Fruit fly (Drosophila melanogaster) whole organism, embryonic: ENCODE results near the gene CG17612.

Experiments
- Asciz ChIP-seq: fragments of 200-800 bp; sonication (Bioruptor generic); optimal IDR thresholded peaks from 2 replicates; lab custom pipeline; 2017; ENCODE audit warnings: missing biosample characterization, mild to moderate bottlenecking, missing genetic modification characterization, missing genetic modification reagents
- Awh ChIP-seq: fragments of 200-800 bp; sonication (Bioruptor generic); IDR thresholded peaks from 2 replicates; pipeline ENCODE4, ENCODE4 v1.3.6; 2022; ENCODE audit warnings: missing biosample characterization, missing genetic modification characterization
- BtbVII ChIP-seq: fragments of 200-800 bp; sonication (Bioruptor generic); optimal IDR thresholded peaks from 3 replicates; lab custom pipeline; 2017; ENCODE audit warnings: missing biosample characterization, mild to moderate bottlenecking, missing genetic modification characterization
- CG1024 ChIP-seq: fragments of 200-800 bp; sonication (Bioruptor generic); IDR thresholded peaks from 2 replicates; pipeline ENCODE4 v1.3.6; 2022; ENCODE audit warnings: missing biosample characterization, missing genetic modification characterization
- CG12104 ChIP-seq: fragments of 200-800 bp; sonication (Bioruptor generic); optimal IDR thresholded peaks from 3 replicates; lab custom pipeline; 2016; ENCODE audit warnings: missing biosample characterization, missing genetic modification characterization
- CG13287 ChIP-seq: fragments of 200-800 bp; sonication (Bioruptor generic); IDR thresholded peaks from 2 replicates; pipeline ENCODE4 v1.3.6; 2022; ENCODE audit warnings: missing biosample characterization, missing genetic modification characterization; ENCODE audit not compliant: partially characterized antibody
- CG15696 ChIP-seq: fragments of 200-800 bp; sonication (Bioruptor generic); optimal IDR thresholded peaks from 2 replicates; lab custom pipeline; 2019; ENCODE audit warnings: missing biosample characterization, mild to moderate bottlenecking, missing genetic modification characterization, moderate library complexity
- CG17186 ChIP-seq: fragments of 200-800 bp; sonication (Bioruptor generic); optimal IDR thresholded peaks from 3 replicates; lab custom pipeline; 2017; ENCODE audit warnings: missing biosample characterization, missing genetic modification reagents, missing genetic modification characterization
- CG18011 ChIP-seq: fragments of 200-800 bp; sonication (Bioruptor generic); optimal IDR thresholded peaks from 2 replicates; lab custom pipeline; 2017; ENCODE audit warnings: missing biosample characterization, missing genetic modification characterization, mild to moderate bottlenecking, moderate library complexity, missing genotype
- CG2889 ChIP-seq: fragments of 200-800 bp; sonication (Bioruptor generic); IDR thresholded peaks from 3 replicates; pipeline ENCODE4 v1.3.6; 2022; ENCODE audit warnings: missing biosample characterization, missing genetic modification characterization
- CG42726 ChIP-seq: fragments of 200-800 bp; sonication (Bioruptor generic); IDR thresholded peaks from 2 replicates; pipeline ENCODE4 v1.3.6; 2022; ENCODE audit warnings: missing biosample characterization, missing genetic modification characterization; ENCODE audit not compliant: partially characterized antibody
- CG4328 ChIP-seq: fragments of 200-800 bp; sonication (Bioruptor generic); optimal IDR thresholded peaks from 3 replicates; lab custom pipeline; 2017; ENCODE audit warnings: missing biosample characterization, missing genetic modification reagents, missing genetic modification characterization
- CG6689 ChIP-seq: fragments of 200-800 bp; sonication (Bioruptor generic); IDR thresholded peaks from 2 replicates; pipeline ENCODE4 v1.3.6; 2022; ENCODE audit warnings: missing biosample characterization, missing genetic modification characterization
- CG7745 ChIP-seq: fragments of 200-800 bp; sonication (Bioruptor generic); optimal IDR thresholded peaks from 2 replicates; lab custom pipeline; 2018; ENCODE audit warnings: missing biosample characterization, mild to moderate bottlenecking, missing genetic modification characterization, moderate library complexity
- CG9727 ChIP-seq: fragments of 200-800 bp; sonication (Bioruptor generic); optimal IDR thresholded peaks from 3 replicates; lab custom pipeline; 2017; ENCODE audit warnings: missing biosample characterization, mild to moderate bottlenecking, missing genetic modification characterization
- Dfd ChIP-seq, 2 experiments: fragments of >200 bp; optimal IDR thresholded peaks; 2 replicates each; lab custom pipeline; 2017; ENCODE audit warnings: missing biosample characterization in 2 of 2, missing genetic modification characterization in 2 of 2
- Dp ChIP-seq: fragments of 200-800 bp; sonication (Bioruptor generic); optimal IDR thresholded peaks from 2 replicates; lab custom pipeline; 2018; ENCODE audit warnings: missing biosample characterization, mild to moderate bottlenecking, missing genetic modification characterization, moderate library complexity
- H2.0 ChIP-seq: fragments of 200-800 bp; sonication (Bioruptor generic); IDR thresholded peaks from 2 replicates; pipeline ENCODE4 v1.3.6; 2022; ENCODE audit warnings: missing biosample characterization, missing genetic modification characterization
- HLHmδ ChIP-seq: fragments of 200-800 bp; sonication (Bioruptor generic); optimal IDR thresholded peaks from 2 replicates; lab custom pipeline; 2018; ENCODE audit warnings: missing biosample characterization, mild to moderate bottlenecking, missing genetic modification characterization, moderate library complexity
- Hr51 ChIP-seq, 2 experiments: fragments of 200-800 bp; sonication (Bioruptor generic); optimal IDR thresholded peaks; 2 replicates in 1 of 2; 3 replicates in 1 of 2; lab custom pipeline; 2016 to 2018; ENCODE audit warnings: missing biosample characterization in 2 of 2, missing genetic modification characterization in 2 of 2, mild to moderate bottlenecking in 1 of 2, moderate library complexity in 1 of 2
- MESR4 ChIP-seq: fragments of 200-800 bp; sonication (Bioruptor generic); optimal IDR thresholded peaks from 2 replicates; lab custom pipeline; 2018; ENCODE audit warnings: missing biosample characterization, mild to moderate bottlenecking, missing genetic modification characterization, moderate library complexity
- Mes4 ChIP-seq: fragments of 200-800 bp; sonication (Bioruptor generic); optimal IDR thresholded peaks from 2 replicates; lab custom pipeline; 2016; ENCODE audit warnings: missing biosample characterization, missing genetic modification characterization
- NC2α ChIP-seq: fragments of 200-800 bp; sonication (Bioruptor generic); optimal IDR thresholded peaks from 2 replicates; lab custom pipeline; 2016; ENCODE audit warnings: missing biosample characterization, missing genetic modification characterization
- NC2β ChIP-seq: fragments of 200-800 bp; sonication (Bioruptor generic); optimal IDR thresholded peaks from 2 replicates; lab custom pipeline; 2016; ENCODE audit warnings: missing biosample characterization, missing genetic modification characterization
- NK7.1 ChIP-seq: fragments of 200-800 bp; sonication (Bioruptor generic); optimal IDR thresholded peaks from 3 replicates; lab custom pipeline; 2016; ENCODE audit warnings: missing biosample characterization, missing genetic modification characterization
- Neu2 ChIP-seq: fragments of 200-800 bp; sonication (Bioruptor generic); optimal IDR thresholded peaks from 3 replicates; lab custom pipeline; 2016; ENCODE audit warnings: missing biosample characterization, missing genetic modification characterization, borderline replicate concordance
- Nf-YB ChIP-seq: fragments of 200-800 bp; sonication (Bioruptor generic); optimal IDR thresholded peaks from 3 replicates; lab custom pipeline; 2019; ENCODE audit warnings: missing biosample characterization, mild to moderate bottlenecking, missing genetic modification characterization, moderate library complexity
- Rx ChIP-seq: fragments of 200-800 bp; sonication (Bioruptor generic); IDR thresholded peaks from 2 replicates; pipeline ENCODE4 v1.3.6; 2022; ENCODE audit warnings: missing biosample characterization, missing genetic modification characterization
- Taf1 ChIP-seq: fragments of 200-800 bp; sonication (Bioruptor generic); IDR thresholded peaks from 2 replicates; pipeline ENCODE4 v1.3.6; 2022; ENCODE audit warnings: missing biosample characterization, missing genetic modification characterization
- amos ChIP-seq: fragments of 200-800 bp; sonication (Bioruptor generic); IDR thresholded peaks from 2 replicates; pipeline ENCODE4 v1.3.6; 2022; ENCODE audit warnings: missing biosample characterization, missing genetic modification characterization; ENCODE audit not compliant: partially characterized antibody
- ase ChIP-seq: fragments of 200-800 bp; sonication (Bioruptor generic); IDR thresholded peaks from 3 replicates; pipeline ENCODE4 v1.3.6; 2022; ENCODE audit warnings: missing biosample characterization, missing genetic modification characterization
- ato ChIP-seq: fragments of 200-800 bp; sonication (Bioruptor generic); IDR thresholded peaks from 2 replicates; pipeline ENCODE4 v1.3.6; 2022; ENCODE audit warnings: missing biosample characterization, missing genetic modification characterization; ENCODE audit not compliant: partially characterized antibody
- bsh ChIP-seq, 2 experiments: fragments of 200-800 bp; sonication (Bioruptor generic); optimal IDR thresholded peaks; 2 replicates each; lab custom pipeline; 2017 to 2018; ENCODE audit warnings: mild to moderate bottlenecking in 2 of 2, missing biosample characterization in 2 of 2, missing genetic modification characterization in 2 of 2, moderate library complexity in 1 of 2
- chn ChIP-seq: fragments of 200-800 bp; sonication (Bioruptor generic); optimal IDR thresholded peaks from 2 replicates; lab custom pipeline; 2016; ENCODE audit warnings: missing biosample characterization, missing genetic modification characterization
- dpn ChIP-seq, 2 experiments: fragments of 200-800 bp; sonication (Bioruptor generic); optimal IDR thresholded peaks; 3 replicates each; lab custom pipeline; 2016; ENCODE audit warnings: missing biosample characterization in 2 of 2, missing genetic modification characterization in 2 of 2
- dysf ChIP-seq: fragments of 200-800 bp; sonication (Bioruptor generic); IDR thresholded peaks from 3 replicates; pipeline ENCODE4 v1.3.6; 2022; ENCODE audit warnings: missing biosample characterization, missing genetic modification characterization
- fd102C ChIP-seq: fragments of 200-800 bp; sonication (Bioruptor generic); optimal IDR thresholded peaks from 2 replicates; lab custom pipeline; 2018; ENCODE audit warnings: missing biosample characterization, mild to moderate bottlenecking, missing genetic modification characterization, moderate library complexity
- gem ChIP-seq: fragments of 200-800 bp; sonication (Bioruptor generic); optimal IDR thresholded peaks from 2 replicates; lab custom pipeline; 2019; ENCODE audit warnings: missing biosample characterization, mild to moderate bottlenecking, missing genetic modification characterization, moderate library complexity
- hbn ChIP-seq: fragments of 200-800 bp; sonication (Bioruptor generic); IDR thresholded peaks from 2 replicates; pipeline ENCODE4 v1.3.6; 2022; ENCODE audit warnings: missing biosample characterization, missing genetic modification characterization; ENCODE audit not compliant: partially characterized antibody
- inv ChIP-seq: fragments of 200-800 bp; sonication (Bioruptor generic); IDR thresholded peaks from 2 replicates; pipeline ENCODE4 v1.3.6; 2022; ENCODE audit warnings: missing biosample characterization, missing genetic modification characterization; ENCODE audit not compliant: partially characterized antibody
- nau ChIP-seq: fragments of 200-800 bp; sonication (Bioruptor generic); optimal IDR thresholded peaks from 3 replicates; lab custom pipeline; 2017; ENCODE audit warnings: missing biosample characterization, mild to moderate bottlenecking, missing genetic modification characterization, missing genetic modification reagents
- pb ChIP-seq: fragments of 200-800 bp; sonication (Bioruptor generic); optimal IDR thresholded peaks from 3 replicates; lab custom pipeline; 2016; ENCODE audit warnings: missing biosample characterization, missing genetic modification characterization
- pzg ChIP-seq: fragments of 200-800 bp; sonication (Bioruptor generic); optimal IDR thresholded peaks from 3 replicates; lab custom pipeline; 2018; ENCODE audit warnings: missing biosample characterization, mild to moderate bottlenecking, missing genetic modification characterization, moderate library complexity
- seq ChIP-seq: fragments of 200-800 bp; sonication (Bioruptor generic); IDR thresholded peaks from 2 replicates; pipeline ENCODE4 v1.3.6; 2022; ENCODE audit warnings: missing biosample characterization, missing genetic modification characterization
- sqz ChIP-seq: fragments of 200-800 bp; sonication (Bioruptor generic); optimal IDR thresholded peaks from 3 replicates; lab custom pipeline; 2018; ENCODE audit warnings: missing biosample characterization, mild to moderate bottlenecking, missing genetic modification characterization
- tll ChIP-seq, 2 experiments: fragments of 200-800 bp in 1 of 2; fragments of >200 bp in 1 of 2; sonication (Bioruptor generic) in 1 of 2; optimal IDR thresholded peaks; 2 replicates each; lab custom pipeline; 2017 to 2019; ENCODE audit warnings: missing biosample characterization in 2 of 2, missing genetic modification characterization in 2 of 2, mild to moderate bottlenecking in 1 of 2, moderate library complexity in 1 of 2
- usp ChIP-seq: fragments of >200 bp; optimal IDR thresholded peaks from 2 replicates; lab custom pipeline; 2017; ENCODE audit warnings: missing biosample characterization, missing genetic modification characterization
- zen ChIP-seq: fragments of 200-800 bp; sonication (Bioruptor generic); optimal IDR thresholded peaks from 3 replicates; lab custom pipeline; 2018; ENCODE audit warnings: missing biosample characterization, mild to moderate bottlenecking, missing genetic modification characterization, moderate library complexity

The CG17612 gene

dm6 chr2L:4350683-4351324 lies 31.7 kb downstream of the CG17612 start (continued):
- TF ChIP-seq amos (GFP tag; lab: Robert Waterston, UW) (no peak), CG9727 (GFP tag; lab: Kevin White, UChicago) (peak; percentile 95), ato (no peak), Hr51 (GFP tag; optimal IDR thresholded peaks at IDR 0.05; lab: Kevin White, UChicago) (peak in 1 of 2 experiments; percentile 61), CG18011 (GFP tag; lab: Kevin White, UChicago) (no peak), pb (GFP tag; lab: Kevin White, UChicago) (no peak), H2.0 (no peak), CG6689 (GFP tag; lab: Robert Waterston, UW) (peak; percentile 83), NC2α (GFP tag; lab: Kevin White, UChicago) (peak; percentile 44), Taf1 (no peak), nau (GFP tag; lab: Kevin White, UChicago) (no peak), Dp (GFP tag; lab: Kevin White, UChicago) (no peak), Asciz (GFP tag; lab: Kevin White, UChicago) (no peak), gem (tag; lab: Kevin White, UChicago) (peak; percentile 87), NC2β (GFP tag; lab: Kevin White, UChicago) (peak; percentile 77), inv (GFP tag; lab: Robert Waterston, UW) (no peak), Nf-YB (GFP tag; lab: Kevin White, UChicago) (peak; percentile 63), Dfd (GFP tag; optimal IDR thresholded peaks at IDR 0.05; lab: Kevin White, UChicago) (no peak), pzg (GFP tag; lab: Kevin White, UChicago) (no peak), CG12104 (GFP tag; lab: Kevin White, UChicago) (peak; percentile 42), seq (GFP tag; lab: Robert Waterston, UW) (no peak), bsh (GFP tag; optimal IDR thresholded peaks at IDR 0.05; lab: Kevin White, UChicago) (peak in 1 of 2 experiments; percentile 72), HLHmδ (GFP tag; lab: Kevin White, UChicago) (peak; percentile 14), CG1024 (no peak), Awh (peak; percentile 37; the same call in 1 of the 2 replicates), sqz (GFP tag; lab: Kevin White, UChicago) (peak; percentile 34), CG2889 (GFP tag; lab: Robert Waterston, UW) (no peak), MESR4 (GFP tag; lab: Kevin White, UChicago) (no peak), hbn (GFP tag; lab: Robert Waterston, UW) (no peak), tll (GFP tag; optimal IDR thresholded peaks at IDR 0.05; lab: Kevin White, UChicago) (peak in 1 of 2 experiments; percentile 41), ase (GFP tag; lab: Robert Waterston, UW) (no peak), Neu2 (GFP tag; lab: Kevin White, UChicago) (no peak), usp (GFP tag; lab: Kevin White, UChicago) (no peak), dysf (no peak), dpn (GFP tag; optimal IDR thresholded peaks at IDR 0.05; lab: Kevin White, UChicago) (peak; percentile 24 to 58), CG15696 (tag; lab: Kevin White, UChicago) (peak; percentile 98), CG4328 (GFP tag; lab: Kevin White, UChicago) (no peak), Rx (0 out of 2 replicates have a peak, but pooled peaks have one; percentile 49), CG42726 (no peak), CG13287 (no peak), Mes4 (GFP tag; lab: Kevin White, UChicago) (peak; percentile 67), CG7745 (peak; percentile 70), zen (tag; lab: Kevin White, UChicago) (peak; percentile 79), CG17186 (GFP tag; lab: Kevin White, UChicago) (no peak), BtbVII (GFP tag; lab: Kevin White, UChicago) (no peak), NK7.1 (GFP tag; lab: Kevin White, UChicago) (peak; percentile 36), chn (peak; percentile 64), fd102C (GFP tag; lab: Kevin White, UChicago) (peak; percentile 82)
